Worm (Caenorhabditis elegans): ENCODE measurements around the gene W09D6.5.

The W09D6.5 gene

DNA sequence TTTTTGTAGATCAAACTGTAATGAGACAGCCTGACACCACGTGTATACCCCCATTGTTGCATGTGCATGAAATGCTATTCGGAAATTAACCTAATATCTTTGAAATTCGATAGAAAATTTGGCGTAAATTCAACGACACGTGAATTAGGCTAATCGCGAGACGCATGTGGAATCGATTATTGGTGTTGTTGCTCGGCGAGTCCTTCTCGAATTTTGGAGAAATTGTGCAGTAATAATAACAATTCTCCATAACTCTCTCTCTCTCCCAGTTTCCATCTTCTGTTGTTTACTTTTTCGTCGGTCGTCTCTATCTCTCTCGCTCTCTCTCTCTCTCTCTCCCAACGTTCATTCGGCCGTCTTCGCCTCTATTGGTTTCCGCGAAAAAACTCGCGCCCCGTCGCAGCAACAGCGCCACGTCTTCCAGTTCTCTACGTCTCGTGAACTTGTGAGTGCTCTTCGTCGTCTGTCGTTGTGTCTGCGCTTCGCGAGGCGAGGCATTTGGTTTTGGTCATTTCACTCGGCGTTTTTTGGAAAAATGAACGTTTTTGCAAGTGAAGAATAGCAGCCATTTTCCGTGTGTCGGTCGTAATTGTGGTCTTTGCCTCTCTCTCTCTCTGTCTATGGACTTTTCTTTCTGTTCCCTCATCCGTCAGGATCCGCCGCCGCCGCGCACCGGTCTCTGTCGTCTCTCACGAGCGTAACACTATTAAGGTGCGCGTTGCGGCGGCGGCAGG lies 33.6 kb upstream of the W09D6.5 start (continued):
- TF ChIP-seq Y95B8A.8 (GFP tag; IDR thresholded peaks at IDR 0.05) (no peak), F57C9.4 (tag; optimal IDR thresholded peaks at IDR 0.05) (no peak), snpc-4 (GFP tag; optimal IDR thresholded peaks at IDR 0.05) (no peak), snpc-4 (tag; optimal IDR thresholded peaks at IDR 0.05) (peak in 2 of 4 experiments; percentile 6 to 48), efl-1 (GFP tag; optimal IDR thresholded peaks at IDR 0.05) (no peak), Y56A3A.18 (GFP tag; IDR thresholded peaks at IDR 0.05) (no peak), mel-28 (tag; optimal IDR thresholded peaks at IDR 0.05; ENCODE audit: borderline replicate concordance) (no peak), egrh-3 (GFP tag; IDR thresholded peaks at IDR 0.05) (peak; percentile 55; the same call in 1 of the 2 replicates), F10E7.11 (tag; optimal IDR thresholded peaks at IDR 0.05) (no peak), ztf-28 (GFP tag; IDR thresholded peaks at IDR 0.05) (no peak), T26A5.8 (tag; optimal IDR thresholded peaks at IDR 0.05) (no peak), ztf-18 (tag; optimal IDR thresholded peaks at IDR 0.05) (peak; percentile 36), ets-4 (GFP tag; optimal IDR thresholded peaks at IDR 0.05) (no peak), nhr-27 (tag; optimal IDR thresholded peaks at IDR 0.05) (no peak), cebp-1 (GFP tag; IDR thresholded peaks at IDR 0.05) (no peak), cebp-1 (tag; optimal IDR thresholded peaks at IDR 0.05) (peak; percentile 75), tbx-9 (tag; optimal IDR thresholded peaks at IDR 0.05; ENCODE audit: borderline replicate concordance) (no peak), cebp-2 (GFP tag; IDR thresholded peaks at IDR 0.05) (no peak), ZK185.1 (tag; optimal IDR thresholded peaks at IDR 0.05; ENCODE audit: poor library complexity, severe bottlenecking) (no peak), mxl-1 (tag; optimal IDR thresholded peaks at IDR 0.05) (no peak)

DNA sequence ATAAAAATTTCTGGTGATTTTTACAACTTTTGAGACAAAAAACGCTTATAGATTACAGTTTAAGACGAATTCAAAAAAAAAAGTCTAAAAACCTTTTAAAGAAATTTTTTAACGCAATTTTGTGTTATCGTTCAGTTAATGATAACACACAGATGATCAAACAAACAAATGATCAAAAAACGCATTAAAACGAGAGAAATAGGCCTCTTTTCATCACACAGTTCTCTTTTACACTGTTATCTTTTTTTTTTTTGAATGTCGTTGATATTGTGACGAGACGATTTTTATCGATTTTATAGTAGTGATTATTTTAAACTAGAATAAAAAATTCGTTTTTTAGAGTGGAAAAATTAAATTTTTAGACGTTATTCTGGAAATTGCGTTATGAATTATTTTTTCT lies 28.5 kb upstream of the W09D6.5 start:
- TF ChIP-seq lin-40 (tag; optimal IDR thresholded peaks at IDR 0.05) (peak; percentile 3), ceh-79 (tag; optimal IDR thresholded peaks at IDR 0.05) (no peak), nhr-80 (tag; optimal IDR thresholded peaks at IDR 0.05) (peak; percentile 59)

DNA sequence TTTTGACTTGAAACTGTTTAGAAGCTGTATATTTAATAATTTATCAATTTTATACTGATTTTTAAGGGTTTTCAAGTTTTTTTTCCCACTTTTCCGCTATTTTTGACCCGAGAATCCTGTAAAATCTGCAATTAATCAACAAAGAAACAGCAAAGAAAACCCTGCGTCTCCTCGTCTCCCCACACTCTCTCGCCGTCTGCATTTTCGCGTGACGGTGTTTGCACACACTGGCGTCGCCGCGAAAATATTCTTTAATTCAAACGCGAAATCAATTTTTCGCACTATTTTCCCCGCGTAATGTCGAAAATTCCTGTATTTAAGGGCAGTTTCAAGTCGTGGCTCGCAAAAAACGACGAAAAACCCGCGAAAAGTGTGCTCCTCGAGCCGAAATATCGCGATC lies 25.0 kb upstream of the W09D6.5 start, which contains the start of gene rsa-2:
rsa-2 (plus strand) TSS at position 221 of the 400 bp plus-strand sequence.
- TF ChIP-seq snpc-4 (GFP tag; optimal IDR thresholded peaks at IDR 0.05): peak; percentile 7
- TF ChIP-seq snpc-4 (tag; optimal IDR thresholded peaks at IDR 0.05): peak in 3 of 4 experiments; percentile 18 to 53 (median 44)
- TF ChIP-seq ZK185.1 (tag; optimal IDR thresholded peaks at IDR 0.05; ENCODE audit: poor library complexity, severe bottlenecking): no peak
- TF ChIP-seq hmg-1.2 (GFP tag; IDR thresholded peaks at IDR 0.05): peak; percentile 95
- peak; percentile 37 for TF ChIP-seq zim-3 (tag; optimal IDR thresholded peaks at IDR 0.05)
- TF ChIP-seq F49E8.2 (tag; optimal IDR thresholded peaks at IDR 0.05; ENCODE audit: insufficient read depth): peak; percentile 16
- peak; percentile 73 for TF ChIP-seq mcd-1 (GFP tag; IDR thresholded peaks at IDR 0.05)
- no peak for TF ChIP-seq ztf-6 (GFP tag; IDR thresholded peaks at IDR 0.05)
- TF ChIP-seq him-1 (tag; optimal IDR thresholded peaks at IDR 0.05): peak; percentile 78
- TF ChIP-seq ets-4 (GFP tag; optimal IDR thresholded peaks at IDR 0.05): no peak
- TF ChIP-seq mxl-1 (tag; optimal IDR thresholded peaks at IDR 0.05): no peak
- TF ChIP-seq T07F8.4 (tag; optimal IDR thresholded peaks at IDR 0.05): no peak
- TF ChIP-seq bed-1 (GFP tag; IDR thresholded peaks at IDR 0.05): no peak
- no peak for TF ChIP-seq cebp-1 (GFP tag; IDR thresholded peaks at IDR 0.05)
- TF ChIP-seq cebp-1 (tag; optimal IDR thresholded peaks at IDR 0.05): peak; percentile 29
- no peak for TF ChIP-seq F39B2.1 (GFP tag; IDR thresholded peaks at IDR 0.05)
- no peak for TF ChIP-seq cebp-2 (GFP tag; IDR thresholded peaks at IDR 0.05)
- TF ChIP-seq lin-35 (GFP tag; optimal IDR thresholded peaks at IDR 0.05): peak in 1 of 3 experiments; percentile 79
- TF ChIP-seq atf-7 (tag; optimal IDR thresholded peaks at IDR 0.05): no peak
- no peak for TF ChIP-seq egrh-3 (GFP tag; IDR thresholded peaks at IDR 0.05)
- peak; percentile 68 for TF ChIP-seq F33H1.4 (GFP tag; IDR thresholded peaks at IDR 0.05)
- TF ChIP-seq ama-1 (optimal IDR thresholded peaks at IDR 0.05): no peak
- no peak for TF ChIP-seq ama-1 (GFP tag; optimal IDR thresholded peaks at IDR 0.05)
- TF ChIP-seq lsl-1 (GFP tag; optimal IDR thresholded peaks at IDR 0.05): peak; percentile 63
- no peak for TF ChIP-seq hlh-12 (tag; optimal IDR thresholded peaks at IDR 0.05)
- TF ChIP-seq snpc-3.4 (tag; optimal IDR thresholded peaks at IDR 0.05): peak; percentile 35
- TF ChIP-seq F55B11.4 (tag; optimal IDR thresholded peaks at IDR 0.05; ENCODE audit: borderline replicate concordance, insufficient read depth): no peak
- TF ChIP-seq madf-3 (GFP tag; IDR thresholded peaks at IDR 0.05): peak; percentile 80; the same call in 1 of the 2 replicates
- TF ChIP-seq nfyb-1 (GFP tag; IDR thresholded peaks at IDR 0.05): peak; percentile 39; the same call in 1 of the 2 replicates
- TF ChIP-seq tlf-1 (GFP tag; optimal IDR thresholded peaks at IDR 0.05): peak; percentile 24
